Fruit fly (Drosophila melanogaster): ENCODE results near the gene nebu.

The nebu gene

dm6 chr3L:12789875-12790373 lies 53.0 kb downstream of the nebu start, which contains the start of gene CG42709 (continued):
- TF ChIP-seq sug (tag; optimal IDR thresholded peaks at IDR 0.05) (peak; percentile 11), chinmo (GFP tag; IDR thresholded peaks at IDR 0.05; ENCODE audit: partially characterized antibody) (0 out of 4 replicates have a peak, but pooled peaks have one; percentile 45), tio (GFP tag; optimal IDR thresholded peaks at IDR 0.05) (no peak)

- no peak for TF ChIP-seq pfk (GFP tag; optimal IDR thresholded peaks at IDR 0.05)
- no peak for TF ChIP-seq CG4617 (GFP tag; optimal IDR thresholded peaks at IDR 0.05; ENCODE audit: borderline replicate concordance)
- no peak for TF ChIP-seq Usf (GFP tag; optimal IDR thresholded peaks at IDR 0.05)
- no peak for TF ChIP-seq H2.0 (GFP tag; IDR thresholded peaks at IDR 0.05)
- no peak for TF ChIP-seq ac (GFP tag; optimal IDR thresholded peaks at IDR 0.05)
- no peak for TF ChIP-seq crc (GFP tag; optimal IDR thresholded peaks at IDR 0.05)
Observed at dm6 chr3L:12780997-12781396, 61.9 kb downstream of the nebu start, which contains the start of the genes CG10969 and CG17666. TSS of gene CG10969 (minus strand) at chr3L:12781097. TSS of gene CG17666 (plus strand) at chr3L:12781325.

- TF ChIP-seq dimm (GFP tag; IDR thresholded peaks at IDR 0.05), result no peak
- TF ChIP-seq dmrt99B (tag; optimal IDR thresholded peaks at IDR 0.05), result no peak
- no peak for TF ChIP-seq Poxn (GFP tag; IDR thresholded peaks at IDR 0.05)
- TF ChIP-seq hth (optimal IDR thresholded peaks at IDR 0.05), result no peak
- TF ChIP-seq her (GFP tag; optimal IDR thresholded peaks at IDR 0.05), result no peak
- TF ChIP-seq CG1529 (GFP tag; optimal IDR thresholded peaks at IDR 0.05), result no peak
- TF ChIP-seq CG4854 (GFP tag; optimal IDR thresholded peaks at IDR 0.05), result no peak
- no peak for TF ChIP-seq CG3281 (GFP tag; optimal IDR thresholded peaks at IDR 0.05)
- no peak for TF ChIP-seq Ssrp (tag; optimal IDR thresholded peaks at IDR 0.05)
Observed at dm6 chr3L:12778616-12779015, 64.3 kb downstream of the nebu start, which contains the start of gene CG32106. TSS of gene CG32106 (minus strand) at chr3L:12778716.
